Worm (Caenorhabditis elegans) whole organism, L4/young adult: ENCODE measurements around the gene T04A8.13.

ENCODE experiments used
- W03F9.2 ChIP-seq: fragments of 150-350 bp; optimal IDR thresholded peaks from 2 replicates; lab custom pipeline; 2014; ENCODE audit warnings: missing biosample characterization, missing genetic modification characterization
- dao-5 ChIP-seq: sonication (generic microtip); optimal IDR thresholded peaks from 2 replicates; lab custom pipeline; 2016; ENCODE audit warnings: missing genotype, missing genetic modification characterization, moderate library complexity, missing compliant biosample characterization
- him-1 ChIP-seq: sonication (generic microtip); optimal IDR thresholded peaks from 2 replicates; lab custom pipeline; 2016; ENCODE audit warnings: missing genotype, missing genetic modification reagents, missing genetic modification characterization, missing compliant biosample characterization

DNA sequence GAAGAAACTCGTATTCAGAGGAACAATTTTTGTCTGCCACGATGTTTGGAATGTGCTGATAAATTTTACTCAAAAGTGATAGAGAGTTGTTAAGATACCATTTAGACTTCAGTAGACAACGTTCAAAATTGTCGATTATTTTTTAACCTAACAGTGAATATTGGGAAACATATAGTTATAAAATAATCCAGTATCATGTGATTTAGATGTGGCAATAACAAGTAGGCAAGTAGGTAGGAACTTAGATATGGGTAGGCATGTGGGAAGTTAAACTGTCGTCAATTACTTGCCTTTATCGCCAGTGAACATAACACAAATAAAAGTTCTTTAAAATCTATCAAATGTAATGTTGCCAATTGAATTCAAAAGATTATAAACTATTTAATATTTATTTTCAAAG is 35.3 kb upstream of the T04A8.13 start, which contains the start of gene T23F11.11:
- TF ChIP-seq W03F9.2 (tag; lab: Kevin White, UChicago) = no peak
- no peak for TF ChIP-seq him-1
- TF ChIP-seq dao-5 (tag; lab: Kevin White, UChicago) = no peak
